Worm (Caenorhabditis elegans) whole organism, L1 larva: ENCODE measurements around the gene K08B12.3.

ENCODE experiments used
- F16B12.6 ChIP-seq: fragments of 150-350 bp; optimal IDR thresholded peaks from 2 replicates; lab custom pipeline; 2014; ENCODE audit warnings: missing biosample characterization, missing genetic modification characterization
- aha-1 ChIP-seq: fragments of 150-350 bp; optimal IDR thresholded peaks from 2 replicates; lab custom pipeline; 2014; ENCODE audit warnings: missing biosample characterization, missing genetic modification characterization
- alr-1 ChIP-seq: fragments of 200-800 bp; sonication (Bioruptor generic); optimal IDR thresholded peaks from 2 replicates; lab custom pipeline; 2018; ENCODE audit warnings: borderline replicate concordance, mild to moderate bottlenecking, missing genetic modification characterization, missing compliant biosample characterization
- blmp-1 ChIP-seq: fragments of 150-350 bp; optimal IDR thresholded peaks from 2 replicates; lab custom pipeline; 2014; ENCODE audit warnings: missing biosample characterization, missing genetic modification characterization
- ceh-88 ChIP-seq: fragments of 200-800 bp; sonication (Bioruptor generic); IDR thresholded peaks from 2 replicates; pipeline ENCODE4 v1.3.6; 2022; ENCODE audit warnings: missing genetic modification characterization, missing compliant biosample characterization
- ceh-90 ChIP-seq: sonication (generic microtip); optimal IDR thresholded peaks from 2 replicates; lab custom pipeline; 2016; ENCODE audit warnings: missing genetic modification characterization, missing compliant biosample characterization
- dpl-1 ChIP-seq, 3 experiments: fragments of 150-350 bp in 2 of 3; sonication (generic microtip) in 1 of 3; optimal IDR thresholded peaks; 2 replicates each; lab custom pipeline; 2014 to 2017; ENCODE audit warnings: missing biosample characterization in 3 of 3, missing genetic modification characterization in 3 of 3, missing genetic modification reagents in 3 of 3
- efl-1 ChIP-seq, 4 experiments: fragments of 150-350 bp; optimal IDR thresholded peaks in 3 of 4; peaks in 1 of 4; 1 replicate in 1 of 4; 2 replicates in 3 of 4; lab custom pipeline; 2014; ENCODE audit warnings: missing biosample characterization in 2 of 4, missing genetic modification characterization in 2 of 4, missing genetic modification reagents in 2 of 4
- efl-3 ChIP-seq: fragments of 200-800 bp; sonication (Bioruptor generic); optimal IDR thresholded peaks from 2 replicates; lab custom pipeline; 2018; ENCODE audit warnings: mild to moderate bottlenecking, missing genetic modification characterization, missing compliant biosample characterization
- egl-13 ChIP-seq: sonication (generic microtip); optimal IDR thresholded peaks from 2 replicates; lab custom pipeline; 2016; ENCODE audit warnings: missing genotype, missing genetic modification reagents, missing genetic modification characterization, missing compliant biosample characterization
- egl-27 ChIP-seq, 2 experiments: fragments of 150-350 bp in 1 of 2; sonication (generic microtip); optimal IDR thresholded peaks; 3 replicates each; lab custom pipeline; 2017 to 2018; ENCODE audit warnings: missing biosample characterization in 2 of 2, missing genetic modification characterization in 2 of 2, missing genetic modification reagents in 2 of 2
- ets-5 ChIP-seq: fragments of 200-800 bp; sonication (Bioruptor generic); IDR thresholded peaks from 2 replicates; pipeline ENCODE4 v1.3.6; 2022; ENCODE audit warnings: missing genetic modification characterization, missing compliant biosample characterization
- fkh-10 ChIP-seq: sonication (generic microtip); optimal IDR thresholded peaks from 2 replicates; lab custom pipeline; 2017; ENCODE audit warnings: missing biosample characterization, missing genetic modification reagents, missing genetic modification characterization
- fkh-8 ChIP-seq: sonication (generic microtip); optimal IDR thresholded peaks from 2 replicates; lab custom pipeline; 2016; ENCODE audit warnings: mild to moderate bottlenecking, missing genetic modification characterization, missing compliant biosample characterization
- fos-1 ChIP-seq: fragments of 150-350 bp; optimal IDR thresholded peaks from 2 replicates; lab custom pipeline; 2014; ENCODE audit warnings: missing biosample characterization, missing genetic modification characterization
- grh-1 ChIP-seq: fragments of 200-800 bp; sonication (Bioruptor generic); IDR thresholded peaks from 2 replicates; pipeline ENCODE4 v1.3.6; 2022; ENCODE audit warnings: missing genetic modification reagents, missing genetic modification characterization, missing compliant biosample characterization
- hlh-4 ChIP-seq: sonication (generic microtip); optimal IDR thresholded peaks from 2 replicates; lab custom pipeline; 2016; ENCODE audit warnings: mild to moderate bottlenecking, missing genetic modification characterization, missing compliant biosample characterization
- hpl-2 ChIP-seq: fragments of 150-350 bp; optimal IDR thresholded peaks from 2 replicates; lab custom pipeline; 2014; ENCODE audit warnings: missing biosample characterization, missing genetic modification reagents, missing genetic modification characterization
- jun-1 ChIP-seq: fragments of 150-350 bp; optimal IDR thresholded peaks from 2 replicates; lab custom pipeline; 2014; ENCODE audit warnings: missing biosample characterization, missing genetic modification reagents, missing genetic modification characterization
- lin-14 ChIP-seq: fragments of 200-800 bp; sonication (Bioruptor generic); optimal IDR thresholded peaks from 2 replicates; lab custom pipeline; 2018; ENCODE audit warnings: mild to moderate bottlenecking, missing genetic modification characterization, moderate library complexity, missing compliant biosample characterization
- lir-3 ChIP-seq: sonication (generic microtip); optimal IDR thresholded peaks from 2 replicates; lab custom pipeline; 2016; ENCODE audit warnings: mild to moderate bottlenecking, missing genetic modification characterization, moderate library complexity, missing compliant biosample characterization; ENCODE audit not compliant: poor library complexity
- mdl-1 ChIP-seq, 2 experiments: fragments of 150-350 bp; optimal IDR thresholded peaks; 2 replicates each; lab custom pipeline; 2014 to 2017; ENCODE audit warnings: missing biosample characterization in 2 of 2, missing genetic modification characterization in 2 of 2, inconsistent platforms in 1 of 2
- mef-2 ChIP-seq: fragments of 150-350 bp; optimal IDR thresholded peaks from 2 replicates; lab custom pipeline; 2014; ENCODE audit warnings: missing biosample characterization, missing genetic modification characterization
- mep-1 ChIP-seq: fragments of 150-350 bp; optimal IDR thresholded peaks from 2 replicates; lab custom pipeline; 2014; ENCODE audit warnings: missing biosample characterization, missing genetic modification characterization
- nhr-12 ChIP-seq: sonication (generic microtip); optimal IDR thresholded peaks from 2 replicates; lab custom pipeline; 2017; ENCODE audit warnings: missing biosample characterization, missing genetic modification characterization
- nhr-19 ChIP-seq: fragments of 200-800 bp; sonication (Bioruptor generic); conservative IDR thresholded peaks from 2 replicates; pipeline ENCODE4 v1.3.6; 2022; ENCODE audit warnings: missing genetic modification characterization, missing compliant biosample characterization
- nhr-71 ChIP-seq: sonication (generic microtip); optimal IDR thresholded peaks from 2 replicates; lab custom pipeline; 2016; ENCODE audit warnings: mild to moderate bottlenecking, missing genetic modification characterization, moderate library complexity, missing compliant biosample characterization
- nhr-77 ChIP-seq: fragments of 150-350 bp; optimal IDR thresholded peaks from 2 replicates; lab custom pipeline; 2014; ENCODE audit warnings: missing biosample characterization, missing genetic modification characterization
- nhr-84 ChIP-seq: sonication (generic microtip); optimal IDR thresholded peaks from 2 replicates; lab custom pipeline; 2017; ENCODE audit warnings: missing biosample characterization, missing genetic modification characterization
- nhr-90 ChIP-seq: sonication (generic microtip); optimal IDR thresholded peaks from 2 replicates; lab custom pipeline; 2016; ENCODE audit warnings: mild to moderate bottlenecking, missing genetic modification characterization, missing compliant biosample characterization; ENCODE audit not compliant: poor library complexity
- pag-3 ChIP-seq: sonication (generic microtip); optimal IDR thresholded peaks from 2 replicates; lab custom pipeline; 2017; ENCODE audit warnings: missing genetic modification characterization, mild to moderate bottlenecking, missing compliant biosample characterization, antibody characterized with exemption, borderline replicate concordance; ENCODE audit not compliant: insufficient read depth
- pqm-1 ChIP-seq: sonication (generic microtip); optimal IDR thresholded peaks from 3 replicates; lab custom pipeline; 2017; ENCODE audit warnings: missing biosample characterization, missing genetic modification characterization
- rnt-1 ChIP-seq: sonication (generic microtip); optimal IDR thresholded peaks from 2 replicates; lab custom pipeline; 2016; ENCODE audit warnings: mild to moderate bottlenecking, missing genetic modification characterization, moderate library complexity, missing compliant biosample characterization
- skn-1 ChIP-seq: fragments of 150-350 bp; optimal IDR thresholded peaks from 2 replicates; lab custom pipeline; 2014; ENCODE audit warnings: missing biosample characterization, missing genetic modification characterization
- snu-23 ChIP-seq: sonication (generic microtip); optimal IDR thresholded peaks from 2 replicates; lab custom pipeline; 2016; ENCODE audit warnings: missing genetic modification characterization, missing compliant biosample characterization
- sptf-1 ChIP-seq: fragments of 150-350 bp; optimal IDR thresholded peaks from 2 replicates; lab custom pipeline; 2014; ENCODE audit warnings: missing biosample characterization, missing genetic modification characterization
- swsn-7 ChIP-seq: sonication (generic microtip); optimal IDR thresholded peaks from 2 replicates; lab custom pipeline; 2016; ENCODE audit warnings: missing genetic modification characterization, missing compliant biosample characterization
- tbx-2 ChIP-seq: sonication (generic microtip); optimal IDR thresholded peaks from 2 replicates; lab custom pipeline; 2016; ENCODE audit warnings: missing genetic modification characterization, missing compliant biosample characterization
- tlp-1 ChIP-seq: fragments of 150-350 bp; optimal IDR thresholded peaks from 2 replicates; lab custom pipeline; 2014; ENCODE audit warnings: missing biosample characterization, missing genetic modification characterization
- unc-130 ChIP-seq: fragments of 150-350 bp; optimal IDR thresholded peaks from 2 replicates; lab custom pipeline; 2017; ENCODE audit warnings: missing biosample characterization, missing genetic modification characterization, inconsistent platforms
- vab-15 ChIP-seq: sonication (generic microtip); optimal IDR thresholded peaks from 2 replicates; lab custom pipeline; 2017; ENCODE audit warnings: missing genotype, mild to moderate bottlenecking, missing genetic modification characterization, missing compliant biosample characterization
- xbp-1 ChIP-seq: sonication (generic microtip); optimal IDR thresholded peaks from 2 replicates; lab custom pipeline; 2016; ENCODE audit warnings: missing genetic modification characterization, missing compliant biosample characterization
- zip-4 ChIP-seq: fragments of 200-800 bp; sonication (Bioruptor generic); optimal IDR thresholded peaks from 2 replicates; lab custom pipeline; 2018; ENCODE audit warnings: mild to moderate bottlenecking, missing genetic modification characterization, moderate library complexity, missing compliant biosample characterization
- ztf-11 ChIP-seq, 2 experiments: sonication (generic microtip); optimal IDR thresholded peaks; 2 replicates each; lab custom pipeline; 2016 to 2017; ENCODE audit warnings: missing genetic modification characterization in 2 of 2, missing biosample characterization in 1 of 2, missing compliant biosample characterization in 1 of 2
- ztf-4 ChIP-seq: fragments of 150-350 bp; optimal IDR thresholded peaks from 2 replicates; lab custom pipeline; 2014; ENCODE audit warnings: missing biosample characterization, missing genetic modification characterization

Gene K08B12.3

ce11 chrV:6224494-6224959 is 10.4 kb upstream of the K08B12.3 start (continued):
- TF ChIP-seq hlh-4 (tag; lab: Kevin White, UChicago) (peak; percentile 5), hpl-2 (peak; percentile 86), sptf-1 (tag; lab: Kevin White, UChicago) (no peak), ceh-90 (no peak), nhr-90 (tag; lab: Kevin White, UChicago) (peak; percentile 93), tbx-2 (tag; lab: Kevin White, UChicago) (peak; percentile 98), blmp-1 (tag; lab: Kevin White, UChicago) (peak; percentile 91), pqm-1 (tag; lab: Kevin White, UChicago) (no peak), ceh-88 (GFP tag; lab: Robert Waterston, UW) (peak; percentile 80), mdl-1 (tag; optimal IDR thresholded peaks at IDR 0.05; lab: Kevin White, UChicago) (peak; percentile 84 to 99), snu-23 (GFP tag; lab: Kevin White, UChicago) (peak; percentile 98), alr-1 (no peak), nhr-12 (tag; lab: Kevin White, UChicago) (peak; percentile 7), vab-15 (tag; lab: Kevin White, UChicago) (peak; percentile 11), swsn-7 (peak; percentile 98), rnt-1 (tag; lab: Kevin White, UChicago) (peak; percentile 95), fos-1 (tag; lab: Kevin White, UChicago) (peak; percentile 89), ets-5 (GFP tag; lab: Robert Waterston, UW) (no peak), fkh-8 (tag; lab: Kevin White, UChicago) (peak; percentile 99), xbp-1 (tag; lab: Kevin White, UChicago) (peak; percentile 92), tlp-1 (no peak), jun-1 (peak; percentile 94), lir-3 (tag; lab: Kevin White, UChicago) (peak; percentile 82), mep-1 (tag; lab: Kevin White, UChicago) (peak; percentile 99), skn-1 (tag; lab: Kevin White, UChicago) (peak; percentile 93), ztf-4 (tag; lab: Kevin White, UChicago) (peak; percentile 96), lin-14 (GFP tag; lab: Kevin White, UChicago) (peak; percentile 100), nhr-19 (GFP tag; lab: Robert Waterston, UW) (peak; percentile 94), grh-1 (GFP tag; lab: Robert Waterston, UW) (peak; percentile 93), unc-130 (tag; lab: Kevin White, UChicago) (peak; percentile 90), nhr-77 (tag; lab: Kevin White, UChicago) (peak; percentile 94), nhr-71 (tag; lab: Kevin White, UChicago) (peak; percentile 100), zip-4 (peak; percentile 55), aha-1 (tag; lab: Kevin White, UChicago) (peak; percentile 91), pag-3 (tag; lab: Kevin White, UChicago) (peak; percentile 93), fkh-10 (peak; percentile 98), efl-3 (GFP tag; lab: Kevin White, UChicago) (no peak), mef-2 (tag; lab: Kevin White, UChicago) (peak; percentile 97), F16B12.6 (tag; lab: Kevin White, UChicago) (no peak), efl-1 (optimal IDR thresholded peaks at IDR 0.05; lab: Kevin White, UChicago) (peak; percentile 82 to 83), efl-1 (GFP tag; optimal IDR thresholded peaks at IDR 0.05 in 1 of 2; lab: Kevin White, UChicago) (peak; percentile 56 to 96), ztf-11 (tag; optimal IDR thresholded peaks at IDR 0.05; lab: Kevin White, UChicago) (peak in 1 of 2 experiments; percentile 78), egl-13 (tag; lab: Kevin White, UChicago) (peak; percentile 94), nhr-84 (tag; lab: Kevin White, UChicago) (peak; percentile 86), dpl-1 (GFP tag; optimal IDR thresholded peaks at IDR 0.05; lab: Kevin White, UChicago) (peak; percentile 67 to 75 (median 69)), egl-27 (tag; optimal IDR thresholded peaks at IDR 0.05; lab: Kevin White, UChicago) (peak; percentile 74 to 86)
